Worm (Caenorhabditis elegans) whole organism, early embryonic: Measurements from ENCODE around the gene zipt-7.1.

Experiments
- ama-1 ChIP-seq: fragments of 150-350 bp; optimal IDR thresholded peaks from 2 replicates; lab custom pipeline; 2014
- flt-1 ChIP-seq: fragments of 200-800 bp; sonication (Bioruptor generic); IDR thresholded peaks from 2 replicates; pipeline ENCODE4 v1.3.6; 2022; ENCODE audit warnings: missing genetic modification characterization, missing compliant biosample characterization
- scrt-1 ChIP-seq: fragments of 200-800 bp; sonication (Bioruptor generic); IDR thresholded peaks from 2 replicates; pipeline ENCODE4 v1.3.6; 2022; ENCODE audit warnings: missing genetic modification characterization, missing compliant biosample characterization
- tbx-11 ChIP-seq: fragments of 200-800 bp; sonication (Bioruptor generic); IDR thresholded peaks from 2 replicates; pipeline ENCODE4 v1.3.6; 2022; ENCODE audit warnings: missing genetic modification characterization, missing compliant biosample characterization

ce11 chrIV:17264714-17265113 is 23.2 kb downstream of the zipt-7.1 start, which contains the start of gene F26D10.13:
- TF ChIP-seq flt-1 (GFP tag; lab: Robert Waterston, UW) (no peak), tbx-11 (GFP tag; lab: Robert Waterston, UW) (no peak), scrt-1 (GFP tag; lab: Robert Waterston, UW) (no peak), ama-1 (lab: Kevin White, UChicago) (no peak)
